Fruit fly (Drosophila melanogaster) whole organism, prepupa: ENCODE data around the gene Phf5a.
A peak's percentile ranks its signal among the peaks of the same experiment; 100 is the strongest.

ENCODE experiments used
- Blimp-1 ChIP-seq: fragments of 200-800 bp; sonication (Bioruptor generic); optimal IDR thresholded peaks from 3 replicates; lab custom pipeline; 2017; ENCODE audit warnings: missing biosample characterization, missing genetic modification characterization, mild to moderate bottlenecking, moderate library complexity, missing genetic modification reagents
- CG10631 ChIP-seq: fragments of 200-800 bp; sonication (Bioruptor generic); optimal IDR thresholded peaks from 2 replicates; lab custom pipeline; 2016; ENCODE audit warnings: missing biosample characterization, missing genetic modification characterization
- CG11294 ChIP-seq: fragments of 200-800 bp; sonication (Bioruptor generic); IDR thresholded peaks from 2 replicates; pipeline ENCODE4 v1.3.6; 2022; ENCODE audit warnings: missing biosample characterization, missing genetic modification characterization
- CG11762 ChIP-seq: fragments of 200-800 bp; sonication (Bioruptor generic); optimal IDR thresholded peaks from 3 replicates; lab custom pipeline; 2016; ENCODE audit warnings: missing biosample characterization, missing genetic modification characterization; ENCODE audit not compliant: insufficient read depth
- CG11902 ChIP-seq: fragments of 200-800 bp; sonication (Bioruptor generic); optimal IDR thresholded peaks from 3 replicates; lab custom pipeline; 2016; ENCODE audit warnings: missing biosample characterization, missing genetic modification characterization
- CG15336 ChIP-seq: fragments of 200-800 bp; sonication (Bioruptor generic); IDR thresholded peaks from 2 replicates; pipeline ENCODE4 v1.3.6; 2022; ENCODE audit warnings: missing biosample characterization, missing genetic modification characterization
- CG16779 ChIP-seq: fragments of 200-800 bp; sonication (Bioruptor generic); optimal IDR thresholded peaks from 3 replicates; lab custom pipeline; 2017; ENCODE audit warnings: missing biosample characterization, mild to moderate bottlenecking, missing genetic modification characterization
- CG3032 ChIP-seq: fragments of 200-800 bp; optimal IDR thresholded peaks from 2 replicates; lab custom pipeline; 2019; ENCODE audit warnings: missing biosample characterization, mild to moderate bottlenecking, missing genetic modification characterization, moderate library complexity
- CG31627 ChIP-seq: fragments of 200-800 bp; sonication (Bioruptor generic); optimal IDR thresholded peaks from 3 replicates; lab custom pipeline; 2016; ENCODE audit warnings: missing biosample characterization, missing genetic modification characterization
- CG6276 ChIP-seq: fragments of 200-800 bp; sonication (Bioruptor generic); optimal IDR thresholded peaks from 2 replicates; lab custom pipeline; 2017; ENCODE audit warnings: missing biosample characterization, mild to moderate bottlenecking, missing genetic modification characterization
- CG6792 ChIP-seq: fragments of 200-800 bp; sonication (Bioruptor generic); optimal IDR thresholded peaks from 3 replicates; lab custom pipeline; 2016; ENCODE audit warnings: missing biosample characterization, missing genetic modification characterization
- CG6808 ChIP-seq: fragments of 200-800 bp; sonication (Bioruptor generic); optimal IDR thresholded peaks from 3 replicates; lab custom pipeline; 2017; ENCODE audit warnings: missing biosample characterization, missing genetic modification characterization, mild to moderate bottlenecking, moderate library complexity, missing genetic modification reagents
- CG6854 ChIP-seq: fragments of 200-800 bp; sonication (Bioruptor generic); optimal IDR thresholded peaks from 2 replicates; lab custom pipeline; 2017; ENCODE audit warnings: missing biosample characterization, mild to moderate bottlenecking, missing genetic modification characterization
- CG7368 ChIP-seq: fragments of 200-800 bp; sonication (Bioruptor generic); optimal IDR thresholded peaks from 3 replicates; lab custom pipeline; 2016; ENCODE audit warnings: missing biosample characterization, missing genetic modification characterization
- CG8119 ChIP-seq: fragments of 200-800 bp; sonication (Bioruptor generic); IDR thresholded peaks from 3 replicates; pipeline ENCODE4 v1.3.6; 2022; ENCODE audit warnings: missing biosample characterization, missing genetic modification characterization
- CG8319 ChIP-seq: fragments of 200-800 bp; sonication (Bioruptor generic); optimal IDR thresholded peaks from 3 replicates; lab custom pipeline; 2016; ENCODE audit warnings: missing biosample characterization, missing genetic modification characterization
- CG8632 ChIP-seq: fragments of 200-800 bp; sonication (Bioruptor generic); optimal IDR thresholded peaks from 3 replicates; lab custom pipeline; 2016; ENCODE audit warnings: missing biosample characterization, missing genetic modification characterization
- Eip78C ChIP-seq: fragments of 200-800 bp; sonication (Bioruptor generic); peaks from one replicate; lab custom pipeline; 2016; ENCODE audit warnings: missing biosample characterization, missing genetic modification characterization
- Eip93F ChIP-seq: fragments of 200-800 bp; sonication (Bioruptor generic); optimal IDR thresholded peaks from 2 replicates; lab custom pipeline; 2016; ENCODE audit warnings: missing biosample characterization, mild to moderate bottlenecking, missing genetic modification characterization
- Ets21C ChIP-seq: fragments of 200-800 bp; sonication (Bioruptor generic); optimal IDR thresholded peaks from 3 replicates; lab custom pipeline; 2016; ENCODE audit warnings: missing biosample characterization, missing genetic modification characterization
- Gug ChIP-seq: fragments of 200-800 bp; sonication (Bioruptor generic); IDR thresholded peaks from 2 replicates; pipeline ENCODE4 v1.3.6; 2022; ENCODE audit warnings: missing biosample characterization, missing genetic modification characterization
- Hr38 ChIP-seq: sonication (Bioruptor generic); optimal IDR thresholded peaks from 2 replicates; lab custom pipeline; 2016; ENCODE audit warnings: missing biosample characterization, missing genetic modification characterization
- Hr4 ChIP-seq: fragments of 200-800 bp; sonication (Bioruptor generic); optimal IDR thresholded peaks from 3 replicates; lab custom pipeline; 2016; ENCODE audit warnings: missing biosample characterization, missing genetic modification characterization
- Met ChIP-seq: fragments of 200-800 bp; sonication (Bioruptor generic); optimal IDR thresholded peaks from 3 replicates; lab custom pipeline; 2016; ENCODE audit warnings: missing biosample characterization, missing genetic modification characterization
- OdsH ChIP-seq: fragments of 200-800 bp; sonication (Bioruptor generic); optimal IDR thresholded peaks from 3 replicates; lab custom pipeline; 2016; ENCODE audit warnings: missing biosample characterization, missing genetic modification characterization
- Smox ChIP-seq: fragments of 200-800 bp; sonication (Bioruptor generic); optimal IDR thresholded peaks from 3 replicates; lab custom pipeline; 2016; ENCODE audit warnings: missing biosample characterization, missing genetic modification characterization
- Sox102F ChIP-seq: fragments of 200-800 bp; sonication (Bioruptor generic); optimal IDR thresholded peaks from 2 replicates; lab custom pipeline; 2016; ENCODE audit warnings: missing biosample characterization, mild to moderate bottlenecking, missing genetic modification characterization
- dac ChIP-seq: fragments of 200-800 bp; sonication (Bioruptor generic); optimal IDR thresholded peaks from 2 replicates; lab custom pipeline; 2017; ENCODE audit warnings: missing biosample characterization, mild to moderate bottlenecking, missing genetic modification characterization
- eg ChIP-seq: fragments of 200-800 bp; sonication (Bioruptor generic); IDR thresholded peaks from 3 replicates; pipeline ENCODE4 v1.3.6; 2022; ENCODE audit warnings: missing biosample characterization, missing genetic modification characterization
- esn ChIP-seq: fragments of 200-800 bp; sonication (Bioruptor generic); optimal IDR thresholded peaks from 2 replicates; lab custom pipeline; 2016; ENCODE audit warnings: missing biosample characterization, mild to moderate bottlenecking, missing genetic modification characterization, moderate library complexity
- fkh ChIP-seq: fragments of 200-800 bp; sonication (Bioruptor generic); optimal IDR thresholded peaks from 3 replicates; lab custom pipeline; 2017; ENCODE audit warnings: missing biosample characterization, mild to moderate bottlenecking, missing genetic modification characterization, moderate library complexity
- lz ChIP-seq: fragments of 200-800 bp; sonication (Bioruptor generic); optimal IDR thresholded peaks from 3 replicates; lab custom pipeline; 2016; ENCODE audit warnings: missing biosample characterization, missing genetic modification characterization
- net ChIP-seq: fragments of 200-800 bp; sonication (Bioruptor generic); optimal IDR thresholded peaks from 3 replicates; lab custom pipeline; 2016; ENCODE audit warnings: missing biosample characterization, missing genetic modification characterization
- salr ChIP-seq, 2 experiments: fragments of 200-800 bp; sonication (Bioruptor generic); optimal IDR thresholded peaks; 3 replicates each; lab custom pipeline; 2016 to 2018; ENCODE audit warnings: missing biosample characterization in 2 of 2, missing genetic modification characterization in 2 of 2, mild to moderate bottlenecking in 1 of 2
- spab ChIP-seq: fragments of 200-800 bp; sonication (Bioruptor generic); optimal IDR thresholded peaks from 2 replicates; lab custom pipeline; 2017; ENCODE audit warnings: missing biosample characterization, mild to moderate bottlenecking, missing genetic modification characterization, missing genetic modification reagents
- svp ChIP-seq: fragments of 200-800 bp; sonication (Bioruptor generic); peaks from one replicate; lab custom pipeline; 2016; ENCODE audit warnings: missing biosample characterization, missing genetic modification characterization
- topi ChIP-seq: fragments of 200-800 bp; sonication (Bioruptor generic); optimal IDR thresholded peaks from 3 replicates; lab custom pipeline; 2016; ENCODE audit warnings: missing biosample characterization, missing genetic modification characterization
- vri ChIP-seq: fragments of 200-800 bp; sonication (Bioruptor generic); optimal IDR thresholded peaks from 3 replicates; lab custom pipeline; 2016; ENCODE audit warnings: missing biosample characterization, mild to moderate bottlenecking, missing genetic modification characterization

The Phf5a gene

dm6 chr2L:6479226-6479906 is 11.3 kb downstream of the Phf5a start (continued):
- no peak for TF ChIP-seq CG31627 (GFP tag; lab: Kevin White, UChicago)
- TF ChIP-seq Eip78C (GFP tag; lab: Kevin White, UChicago): peak; percentile 62
- TF ChIP-seq Blimp-1 (GFP tag; lab: Kevin White, UChicago): peak; percentile 34
- 0 out of 2 replicates have a peak, but pooled peaks have one; percentile 43 for TF ChIP-seq CG15336 (GFP tag; lab: Robert Waterston, UW)
- no peak for TF ChIP-seq topi (GFP tag; lab: Kevin White, UChicago)
- peak; percentile 62 for TF ChIP-seq CG8119 (GFP tag; lab: Robert Waterston, UW)
- no peak for TF ChIP-seq Gug (GFP tag; lab: Robert Waterston, UW)
- no peak for TF ChIP-seq net
- peak; percentile 49 for TF ChIP-seq svp (GFP tag; lab: Kevin White, UChicago)
- peak; percentile 37 for TF ChIP-seq Eip93F
- TF ChIP-seq CG10631 (GFP tag; lab: Kevin White, UChicago): no peak
- TF ChIP-seq, all 60 proteins: peak for 27

DNA sequence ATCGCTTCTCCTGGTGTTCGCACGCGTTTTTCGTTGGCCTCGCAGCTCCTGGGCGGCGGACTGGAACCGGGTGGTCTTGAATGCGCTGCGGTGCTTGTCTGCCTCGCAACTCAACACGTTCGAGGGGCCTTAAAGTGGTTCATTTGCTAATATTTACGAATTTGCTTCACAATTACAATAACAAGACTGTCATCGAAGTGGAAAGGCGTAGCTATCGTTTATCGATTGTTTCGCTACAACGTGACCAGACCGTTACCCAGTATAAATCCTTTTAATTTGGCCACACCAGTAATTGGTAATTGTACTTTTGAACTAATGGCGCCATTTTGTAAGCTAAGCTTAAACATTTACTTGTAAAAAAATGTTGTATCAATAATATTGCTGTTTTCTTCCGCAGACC is 13.9 kb downstream of the Phf5a start, which contains the start of gene CG9536:
TSS of gene CG9536 (minus strand) at position 223 of the 400 bp plus-strand sequence.
- no peak for TF ChIP-seq CG16779
- peak; percentile 7 for TF ChIP-seq fkh (GFP tag; lab: Kevin White, UChicago)

dm6 chr2L:6474878-6475582 is 15.6 kb downstream of the Phf5a start:
- TF ChIP-seq CG31627 (GFP tag; lab: Kevin White, UChicago) (no peak), CG11762 (GFP tag; lab: Kevin White, UChicago) (no peak), CG11902 (GFP tag; lab: Kevin White, UChicago) (no peak), CG6276 (no peak), net (no peak), CG6854 (no peak), CG8632 (GFP tag; lab: Kevin White, UChicago) (no peak)
- TF ChIP-seq, all 60 proteins: peak for 0

- peak; percentile 56 for TF ChIP-seq Eip78C (GFP tag; lab: Kevin White, UChicago)
- no peak for TF ChIP-seq salr (GFP tag; optimal IDR thresholded peaks at IDR 0.05; lab: Kevin White, UChicago)
- 0 out of 2 replicates have a peak, but pooled peaks have one; percentile 12 for TF ChIP-seq CG15336 (GFP tag; lab: Robert Waterston, UW)
- TF ChIP-seq, all 60 proteins: peak for 2
These were observed 16.3 kb downstream of the Phf5a start for dm6 chr2L:6474298-6474697.

DNA sequence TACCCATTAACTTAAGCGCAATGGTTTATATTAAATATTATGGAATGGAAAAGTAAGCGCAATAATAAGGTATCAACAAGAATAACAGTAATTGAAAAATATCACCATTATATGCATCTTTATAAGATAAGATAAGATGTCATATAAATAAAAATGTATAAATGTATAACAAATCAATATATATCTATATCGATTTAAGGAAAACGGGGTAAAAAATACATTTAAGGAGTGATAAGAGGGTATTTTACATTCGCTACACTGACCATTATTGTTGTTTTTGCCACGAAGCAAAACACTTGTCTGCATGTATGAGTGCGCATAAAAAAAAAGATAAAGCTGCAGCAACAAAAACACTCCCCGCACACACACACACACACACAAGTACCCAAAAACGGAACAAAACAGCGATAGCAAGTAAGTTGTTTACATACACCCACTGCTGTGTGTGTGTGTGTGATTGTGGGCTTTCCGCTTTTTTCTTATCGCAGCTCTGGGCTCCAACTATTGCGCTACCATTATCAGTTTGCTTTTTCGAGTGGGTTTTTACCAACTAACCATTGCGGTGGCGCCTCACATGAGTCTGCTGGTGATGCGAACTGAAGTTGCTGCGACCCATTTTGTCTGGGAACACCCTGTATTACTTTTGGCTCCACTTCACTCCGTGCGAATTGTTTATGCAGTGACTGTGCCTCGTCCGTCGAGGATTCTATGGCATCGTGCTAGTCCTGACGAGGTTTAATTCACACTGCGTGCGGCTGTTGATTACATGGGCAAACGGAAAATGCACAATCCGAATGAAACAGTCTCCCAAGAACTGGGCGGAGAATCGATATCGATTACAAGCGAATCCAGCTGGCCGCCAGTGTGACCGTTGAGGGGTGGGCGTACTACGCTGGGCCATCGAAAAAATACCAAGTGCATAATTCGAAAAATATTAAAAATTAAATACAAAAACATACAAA is 17.3 kb downstream of the Phf5a start, which contains the start of gene mmy:
TSS of gene mmy (minus strand) at position 829 of the 962 bp plus-strand sequence.
- TF ChIP-seq lz (GFP tag; lab: Kevin White, UChicago): peak; percentile 7
- TF ChIP-seq eg (GFP tag; lab: Robert Waterston, UW): peak; percentile 85; the same call in 2 of the 3 replicates
- peak; percentile 72 for TF ChIP-seq CG3032 (tag; lab: Kevin White, UChicago)
- TF ChIP-seq CG6792 (GFP tag; lab: Kevin White, UChicago): peak; percentile 47
- TF ChIP-seq Sox102F (GFP tag; lab: Kevin White, UChicago): peak; percentile 37
- peak; percentile 53 for TF ChIP-seq vri
- peak; percentile 59 for TF ChIP-seq CG11762 (GFP tag; lab: Kevin White, UChicago)
- TF ChIP-seq CG8632 (GFP tag; lab: Kevin White, UChicago): peak; percentile 63
- peak; percentile 72 for TF ChIP-seq CG6808 (GFP tag; lab: Kevin White, UChicago)
- TF ChIP-seq CG7368 (GFP tag; lab: Kevin White, UChicago): peak; percentile 46
- peak; percentile 59 for TF ChIP-seq CG16779
- peak; percentile 69 for TF ChIP-seq OdsH (GFP tag; lab: Kevin White, UChicago)
- TF ChIP-seq dac (GFP tag; lab: Kevin White, UChicago): peak; percentile 55
- no peak for TF ChIP-seq Ets21C (GFP tag; lab: Kevin White, UChicago)
- TF ChIP-seq CG11294 (GFP tag; lab: Robert Waterston, UW): peak; percentile 31
- TF ChIP-seq Met (GFP tag; lab: Kevin White, UChicago): no peak
- peak; percentile 67 for TF ChIP-seq spab
- peak; percentile 35 for TF ChIP-seq topi (GFP tag; lab: Kevin White, UChicago)
- peak; percentile 67 for TF ChIP-seq net
- TF ChIP-seq Hr38 (GFP tag; lab: Kevin White, UChicago): no peak
- no peak for TF ChIP-seq CG8319
- peak; percentile 34 for TF ChIP-seq Smox (GFP tag; lab: Kevin White, UChicago)
- peak; percentile 96 for TF ChIP-seq fkh (GFP tag; lab: Kevin White, UChicago)
- peak; percentile 43 for TF ChIP-seq esn (GFP tag; lab: Kevin White, UChicago)
- peak; percentile 52 for TF ChIP-seq Hr4 (GFP tag; lab: Kevin White, UChicago)
